Worm (Caenorhabditis elegans) whole organism, L1 larva: Measurements from ENCODE around the gene Y49F6B.20.

Experiments
- C04F5.9 ChIP-seq: sonication (generic microtip); optimal IDR thresholded peaks from 2 replicates; lab custom pipeline; 2016; ENCODE audit warnings: missing genetic modification characterization, missing compliant biosample characterization
- C16A3.4 ChIP-seq: fragments of 150-350 bp; optimal IDR thresholded peaks from 2 replicates; lab custom pipeline; 2014; ENCODE audit warnings: missing biosample characterization, missing genetic modification characterization
- F16B12.6 ChIP-seq: fragments of 150-350 bp; optimal IDR thresholded peaks from 2 replicates; lab custom pipeline; 2014; ENCODE audit warnings: missing biosample characterization, missing genetic modification characterization
- Y116A8C.19 ChIP-seq: sonication (generic microtip); optimal IDR thresholded peaks from 2 replicates; lab custom pipeline; 2016; ENCODE audit warnings: missing compliant biosample characterization, missing genetic modification characterization, borderline replicate concordance
- alr-1 ChIP-seq: fragments of 200-800 bp; sonication (Bioruptor generic); optimal IDR thresholded peaks from 2 replicates; lab custom pipeline; 2018; ENCODE audit warnings: borderline replicate concordance, mild to moderate bottlenecking, missing genetic modification characterization, missing compliant biosample characterization
- ama-1 ChIP-seq: fragments of 150-350 bp; optimal IDR thresholded peaks from 2 replicates; lab custom pipeline; 2014
- ceh-82 ChIP-seq, 3 experiments: fragments of 150-350 bp in 1 of 3; sonication (generic microtip) in 2 of 3; optimal IDR thresholded peaks; 2 replicates each; lab custom pipeline; 2014 to 2017; ENCODE audit warnings: missing biosample characterization in 3 of 3, missing genetic modification characterization in 3 of 3
- ceh-88 ChIP-seq: fragments of 200-800 bp; sonication (Bioruptor generic); IDR thresholded peaks from 2 replicates; pipeline ENCODE4 v1.3.6; 2022; ENCODE audit warnings: missing genetic modification characterization, missing compliant biosample characterization
- ceh-90 ChIP-seq: sonication (generic microtip); optimal IDR thresholded peaks from 2 replicates; lab custom pipeline; 2016; ENCODE audit warnings: missing genetic modification characterization, missing compliant biosample characterization
- ces-1 ChIP-seq: fragments of 150-350 bp; optimal IDR thresholded peaks from 2 replicates; lab custom pipeline; 2014; ENCODE audit warnings: missing biosample characterization, missing genetic modification reagents, missing genetic modification characterization
- dpl-1 ChIP-seq, 3 experiments: fragments of 150-350 bp in 2 of 3; sonication (generic microtip) in 1 of 3; optimal IDR thresholded peaks; 2 replicates each; lab custom pipeline; 2014 to 2017; ENCODE audit warnings: missing biosample characterization in 3 of 3, missing genetic modification characterization in 3 of 3, missing genetic modification reagents in 3 of 3
- efl-1 ChIP-seq, 4 experiments: fragments of 150-350 bp; optimal IDR thresholded peaks in 3 of 4; peaks in 1 of 4; 1 replicate in 1 of 4; 2 replicates in 3 of 4; lab custom pipeline; 2014; ENCODE audit warnings: missing biosample characterization in 2 of 4, missing genetic modification characterization in 2 of 4, missing genetic modification reagents in 2 of 4
- egl-13 ChIP-seq: sonication (generic microtip); optimal IDR thresholded peaks from 2 replicates; lab custom pipeline; 2016; ENCODE audit warnings: missing genotype, missing genetic modification reagents, missing genetic modification characterization, missing compliant biosample characterization
- elt-2 ChIP-seq: sonication (generic microtip); optimal IDR thresholded peaks from 2 replicates; lab custom pipeline; 2016; ENCODE audit warnings: missing genetic modification characterization, mild to moderate bottlenecking, inconsistent platforms, missing compliant biosample characterization, missing genetic modification reagents
- fkh-10 ChIP-seq: sonication (generic microtip); optimal IDR thresholded peaks from 2 replicates; lab custom pipeline; 2017; ENCODE audit warnings: missing biosample characterization, missing genetic modification reagents, missing genetic modification characterization
- fkh-4 ChIP-seq: sonication (generic microtip); optimal IDR thresholded peaks from 2 replicates; lab custom pipeline; 2016; ENCODE audit warnings: missing compliant biosample characterization, missing genetic modification characterization, borderline replicate concordance
- fkh-8 ChIP-seq: sonication (generic microtip); optimal IDR thresholded peaks from 2 replicates; lab custom pipeline; 2016; ENCODE audit warnings: mild to moderate bottlenecking, missing genetic modification characterization, missing compliant biosample characterization
- grh-1 ChIP-seq: fragments of 200-800 bp; sonication (Bioruptor generic); IDR thresholded peaks from 2 replicates; pipeline ENCODE4 v1.3.6; 2022; ENCODE audit warnings: missing genetic modification reagents, missing genetic modification characterization, missing compliant biosample characterization
- hpl-2 ChIP-seq: fragments of 150-350 bp; optimal IDR thresholded peaks from 2 replicates; lab custom pipeline; 2014; ENCODE audit warnings: missing biosample characterization, missing genetic modification reagents, missing genetic modification characterization
- irx-1 ChIP-seq: sonication (generic microtip); optimal IDR thresholded peaks from 2 replicates; lab custom pipeline; 2016; ENCODE audit warnings: missing genetic modification characterization, missing compliant biosample characterization
- isw-1 ChIP-seq: fragments of 200-800 bp; sonication (Bioruptor generic); IDR thresholded peaks from 2 replicates; pipeline ENCODE4 v1.3.6; 2022; ENCODE audit warnings: missing genetic modification characterization, missing compliant biosample characterization
- lin-13 ChIP-seq: fragments of 150-350 bp; optimal IDR thresholded peaks from 2 replicates; lab custom pipeline; 2014; ENCODE audit warnings: missing biosample characterization, missing genetic modification reagents, missing genetic modification characterization
- lin-14 ChIP-seq: fragments of 200-800 bp; sonication (Bioruptor generic); optimal IDR thresholded peaks from 2 replicates; lab custom pipeline; 2018; ENCODE audit warnings: mild to moderate bottlenecking, missing genetic modification characterization, moderate library complexity, missing compliant biosample characterization
- lin-15B ChIP-seq: fragments of 150-350 bp; sonication (generic microtip); optimal IDR thresholded peaks from 3 replicates; lab custom pipeline; 2014; ENCODE audit warnings: missing biosample characterization, missing genetic modification characterization
- lin-35 ChIP-seq, 2 experiments: fragments of 150-350 bp; optimal IDR thresholded peaks; 2 replicates each; lab custom pipeline; 2014; ENCODE audit warnings: missing biosample characterization in 2 of 2, missing genetic modification characterization in 2 of 2, missing genetic modification reagents in 2 of 2
- lin-39 ChIP-seq: fragments of 150-350 bp; optimal IDR thresholded peaks from 2 replicates; lab custom pipeline; 2014; ENCODE audit warnings: missing biosample characterization, missing genetic modification reagents, missing genetic modification characterization
- lir-3 ChIP-seq: sonication (generic microtip); optimal IDR thresholded peaks from 2 replicates; lab custom pipeline; 2016; ENCODE audit warnings: mild to moderate bottlenecking, missing genetic modification characterization, moderate library complexity, missing compliant biosample characterization; ENCODE audit not compliant: poor library complexity
- lsy-2 ChIP-seq, 2 experiments: fragments of 150-350 bp; optimal IDR thresholded peaks; 2 replicates each; lab custom pipeline; 2014; ENCODE audit warnings: missing biosample characterization in 2 of 2, missing genetic modification characterization in 2 of 2
- mab-9 ChIP-seq: fragments of 200-800 bp; sonication (Bioruptor generic); IDR thresholded peaks from 2 replicates; pipeline ENCODE4 v1.3.6; 2022; ENCODE audit warnings: missing genetic modification reagents, missing genetic modification characterization, missing compliant biosample characterization
- mdl-1 ChIP-seq, 2 experiments: fragments of 150-350 bp; optimal IDR thresholded peaks; 2 replicates each; lab custom pipeline; 2014 to 2017; ENCODE audit warnings: missing biosample characterization in 2 of 2, missing genetic modification characterization in 2 of 2, inconsistent platforms in 1 of 2
- mep-1 ChIP-seq: fragments of 150-350 bp; optimal IDR thresholded peaks from 2 replicates; lab custom pipeline; 2014; ENCODE audit warnings: missing biosample characterization, missing genetic modification characterization
- nhr-12 ChIP-seq: sonication (generic microtip); optimal IDR thresholded peaks from 2 replicates; lab custom pipeline; 2017; ENCODE audit warnings: missing biosample characterization, missing genetic modification characterization
- nhr-19 ChIP-seq: fragments of 200-800 bp; sonication (Bioruptor generic); conservative IDR thresholded peaks from 2 replicates; pipeline ENCODE4 v1.3.6; 2022; ENCODE audit warnings: missing genetic modification characterization, missing compliant biosample characterization
- nhr-20 ChIP-seq: sonication (generic microtip); optimal IDR thresholded peaks from 2 replicates; lab custom pipeline; 2016; ENCODE audit warnings: mild to moderate bottlenecking, missing genetic modification characterization, missing compliant biosample characterization
- nhr-237 ChIP-seq: fragments of 150-350 bp; optimal IDR thresholded peaks from 2 replicates; lab custom pipeline; 2014; ENCODE audit warnings: missing biosample characterization, missing genetic modification characterization
- nhr-28 ChIP-seq: fragments of 150-350 bp; optimal IDR thresholded peaks from 2 replicates; lab custom pipeline; 2014; ENCODE audit warnings: missing biosample characterization, missing genetic modification characterization
- nhr-84 ChIP-seq: sonication (generic microtip); optimal IDR thresholded peaks from 2 replicates; lab custom pipeline; 2017; ENCODE audit warnings: missing biosample characterization, missing genetic modification characterization
- nhr-85 ChIP-seq: sonication (generic microtip); peaks from one replicate; lab custom pipeline; 2016; ENCODE audit warnings: missing genetic modification characterization, inconsistent platforms, missing compliant biosample characterization
- nhr-90 ChIP-seq: sonication (generic microtip); optimal IDR thresholded peaks from 2 replicates; lab custom pipeline; 2016; ENCODE audit warnings: mild to moderate bottlenecking, missing genetic modification characterization, missing compliant biosample characterization; ENCODE audit not compliant: poor library complexity
- pax-3 ChIP-seq: fragments of 200-800 bp; sonication (Bioruptor generic); optimal IDR thresholded peaks from 2 replicates; lab custom pipeline; 2018; ENCODE audit warnings: mild to moderate bottlenecking, missing genetic modification characterization, moderate library complexity, missing compliant biosample characterization
- rnt-1 ChIP-seq: sonication (generic microtip); optimal IDR thresholded peaks from 2 replicates; lab custom pipeline; 2016; ENCODE audit warnings: mild to moderate bottlenecking, missing genetic modification characterization, moderate library complexity, missing compliant biosample characterization
- skn-1 ChIP-seq: fragments of 150-350 bp; optimal IDR thresholded peaks from 2 replicates; lab custom pipeline; 2014; ENCODE audit warnings: missing biosample characterization, missing genetic modification characterization
- snpc-4 ChIP-seq: fragments of 150-350 bp; optimal IDR thresholded peaks from 2 replicates; lab custom pipeline; 2014; ENCODE audit warnings: missing biosample characterization, missing genetic modification characterization
- sox-4 ChIP-seq: sonication (generic microtip); optimal IDR thresholded peaks from 2 replicates; lab custom pipeline; 2016; ENCODE audit warnings: missing genetic modification characterization, missing compliant biosample characterization
- tbx-2 ChIP-seq: sonication (generic microtip); optimal IDR thresholded peaks from 2 replicates; lab custom pipeline; 2016; ENCODE audit warnings: missing genetic modification characterization, missing compliant biosample characterization
- unc-86 ChIP-seq: sonication (generic microtip); optimal IDR thresholded peaks from 2 replicates; lab custom pipeline; 2016; ENCODE audit warnings: missing genetic modification characterization, missing compliant biosample characterization
- unc-98 ChIP-seq: fragments of 200-800 bp; sonication (Bioruptor generic); IDR thresholded peaks from 2 replicates; pipeline ENCODE4 v1.3.6; 2022; ENCODE audit warnings: missing genetic modification characterization, missing compliant biosample characterization
- vab-15 ChIP-seq: sonication (generic microtip); optimal IDR thresholded peaks from 2 replicates; lab custom pipeline; 2017; ENCODE audit warnings: missing genotype, mild to moderate bottlenecking, missing genetic modification characterization, missing compliant biosample characterization
- xbp-1 ChIP-seq: sonication (generic microtip); optimal IDR thresholded peaks from 2 replicates; lab custom pipeline; 2016; ENCODE audit warnings: missing genetic modification characterization, missing compliant biosample characterization
- zip-4 ChIP-seq: fragments of 200-800 bp; sonication (Bioruptor generic); optimal IDR thresholded peaks from 2 replicates; lab custom pipeline; 2018; ENCODE audit warnings: mild to moderate bottlenecking, missing genetic modification characterization, moderate library complexity, missing compliant biosample characterization
- ztf-11 ChIP-seq, 2 experiments: sonication (generic microtip); optimal IDR thresholded peaks; 2 replicates each; lab custom pipeline; 2016 to 2017; ENCODE audit warnings: missing genetic modification characterization in 2 of 2, missing biosample characterization in 1 of 2, missing compliant biosample characterization in 1 of 2

The Y49F6B.20 gene

DNA sequence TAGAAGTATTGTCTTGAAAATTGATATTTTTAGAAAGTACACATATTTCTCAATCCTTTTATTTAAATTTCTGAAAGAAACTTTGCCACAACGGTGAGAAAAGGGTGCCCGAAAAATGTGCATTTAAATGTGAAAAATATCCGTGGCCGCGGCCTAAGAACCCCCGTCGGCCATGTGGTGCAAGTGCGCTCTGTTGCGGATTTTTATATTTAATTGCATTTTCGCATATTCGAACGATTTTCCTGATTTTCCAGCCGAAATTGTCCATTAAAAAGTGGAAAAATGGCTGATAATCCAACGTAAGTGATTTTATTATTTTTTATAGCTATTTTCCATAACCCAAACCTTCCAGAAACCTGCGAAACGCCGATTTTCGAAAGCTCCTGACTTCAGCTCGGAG, 11.8 kb upstream of the Y49F6B.20 start, which contains the start of gene smu-2:
Gene smu-2 (plus strand): TSS at position 178 of the 400 bp plus-strand sequence.
- TF ChIP-seq lir-3 = peak; percentile 87
- no peak for TF ChIP-seq ama-1
- no peak for TF ChIP-seq nhr-28 (tag; lab: Kevin White, UChicago)
- TF ChIP-seq lin-14 = no peak
- peak; percentile 71 to 73 for TF ChIP-seq efl-1 (optimal IDR thresholded peaks at IDR 0.05; lab: Kevin White, UChicago)
- peak; percentile 71 to 96 for TF ChIP-seq efl-1 (GFP tag; optimal IDR thresholded peaks at IDR 0.05 in 1 of 2; lab: Kevin White, UChicago)
- TF ChIP-seq xbp-1 (tag; lab: Kevin White, UChicago) = peak; percentile 62
- no peak for TF ChIP-seq Y116A8C.19 (tag; lab: Kevin White, UChicago)
- peak; percentile 67 for TF ChIP-seq C04F5.9 (tag; lab: Kevin White, UChicago)
- TF ChIP-seq elt-2 (tag; lab: Kevin White, UChicago) = peak; percentile 48
- peak; percentile 82 for TF ChIP-seq fkh-4 (tag; lab: Kevin White, UChicago)
- TF ChIP-seq vab-15 (tag; lab: Kevin White, UChicago) = peak; percentile 68
- TF ChIP-seq ces-1 = peak; percentile 70
- TF ChIP-seq dpl-1 (GFP tag; optimal IDR thresholded peaks at IDR 0.05; lab: Kevin White, UChicago) = peak; percentile 50 to 73 (median 64)
- peak; percentile 39 for TF ChIP-seq nhr-237 (tag; lab: Kevin White, UChicago)
- TF ChIP-seq snpc-4 (tag; lab: Kevin White, UChicago) = peak; percentile 41
- peak; percentile 69 to 75 for TF ChIP-seq lsy-2 (tag; optimal IDR thresholded peaks at IDR 0.05; lab: Kevin White, UChicago)
- TF ChIP-seq isw-1 = peak; percentile 68
- peak in 1 of 2 experiments; percentile 77 for TF ChIP-seq ztf-11 (tag; optimal IDR thresholded peaks at IDR 0.05; lab: Kevin White, UChicago)
- TF ChIP-seq hpl-2 (GFP tag; lab: Kevin White, UChicago) = no peak
- TF ChIP-seq skn-1 (tag; lab: Kevin White, UChicago) = peak; percentile 37
- peak; percentile 82 for TF ChIP-seq irx-1 (tag; lab: Kevin White, UChicago)
- TF ChIP-seq egl-13 = peak; percentile 25
- no peak for TF ChIP-seq grh-1
- peak; percentile 88 for TF ChIP-seq lin-15B (tag; lab: Kevin White, UChicago)
- peak; percentile 54 for TF ChIP-seq mab-9
- peak; percentile 68 for TF ChIP-seq nhr-90
- no peak for TF ChIP-seq nhr-84 (tag; lab: Kevin White, UChicago)
- TF ChIP-seq ceh-90 (tag; lab: Kevin White, UChicago) = peak; percentile 84
- peak; percentile 71 for TF ChIP-seq tbx-2
- no peak for TF ChIP-seq nhr-12 (tag; lab: Kevin White, UChicago)
- peak; percentile 56 for TF ChIP-seq C16A3.4
- peak; percentile 57 for TF ChIP-seq nhr-19 (GFP tag; lab: Robert Waterston, UW)
- TF ChIP-seq ceh-82 (tag; optimal IDR thresholded peaks at IDR 0.05; lab: Kevin White, UChicago) = peak; percentile 24 to 81 (median 55)
- TF ChIP-seq sox-4 (tag; lab: Kevin White, UChicago) = peak; percentile 66
- peak; percentile 44 for TF ChIP-seq fkh-10
- TF ChIP-seq mep-1 (tag; lab: Kevin White, UChicago) = peak; percentile 68
- TF ChIP-seq alr-1 (tag; lab: Kevin White, UChicago) = no peak
- peak; percentile 49 for TF ChIP-seq unc-86 (tag; lab: Kevin White, UChicago)
- peak; percentile 97 for TF ChIP-seq rnt-1 (tag; lab: Kevin White, UChicago)
- peak; percentile 51 to 70 for TF ChIP-seq lin-35 (GFP tag; optimal IDR thresholded peaks at IDR 0.05; lab: Kevin White, UChicago)
- peak; percentile 65 for TF ChIP-seq fkh-8 (tag; lab: Kevin White, UChicago)
- TF ChIP-seq F16B12.6 (tag; lab: Kevin White, UChicago) = peak; percentile 53
- peak; percentile 28 for TF ChIP-seq lin-13 (GFP tag; lab: Kevin White, UChicago)
- TF ChIP-seq ceh-88 = no peak
- peak; percentile 83 for TF ChIP-seq nhr-85 (tag; lab: Kevin White, UChicago)
- peak; percentile 68 for TF ChIP-seq unc-98 (GFP tag; lab: Robert Waterston, UW)
- peak; percentile 56 for TF ChIP-seq nhr-20 (tag; lab: Kevin White, UChicago)
- TF ChIP-seq mdl-1 (tag; optimal IDR thresholded peaks at IDR 0.05; lab: Kevin White, UChicago) = no peak
- TF ChIP-seq pax-3 = peak; percentile 62
- TF ChIP-seq zip-4 (GFP tag; lab: Kevin White, UChicago) = no peak
- peak; percentile 1 for TF ChIP-seq lin-39
